Worm (Caenorhabditis elegans) whole organism, L3 larva: ENCODE measurements around the gene D2023.1.

Source experiments
- ama-1 ChIP-seq: fragments of 150-350 bp; optimal IDR thresholded peaks from 2 replicates; lab custom pipeline; 2018
- egl-27 ChIP-seq: sonication (generic microtip); optimal IDR thresholded peaks from 4 replicates; lab custom pipeline; 2017; ENCODE audit warnings: missing biosample characterization, missing genetic modification reagents, missing genetic modification characterization
- elt-3 ChIP-seq, 3 experiments: fragments of 150-350 bp in 1 of 3; sonication (generic microtip) in 2 of 3; optimal IDR thresholded peaks; 2 replicates in 2 of 3; 4 replicates in 1 of 3; lab custom pipeline; 2014 to 2017; ENCODE audit warnings: missing biosample characterization in 3 of 3, missing genetic modification characterization in 3 of 3
- fkh-10 ChIP-seq: sonication (generic microtip); optimal IDR thresholded peaks from 2 replicates; lab custom pipeline; 2017; ENCODE audit warnings: missing biosample characterization, missing genetic modification reagents, missing genetic modification characterization
- mdl-1 ChIP-seq: fragments of 150-350 bp; optimal IDR thresholded peaks from 2 replicates; lab custom pipeline; 2014; ENCODE audit warnings: missing biosample characterization, missing genetic modification characterization
- nfya-1 ChIP-seq: sonication (generic microtip); optimal IDR thresholded peaks from 2 replicates; lab custom pipeline; 2017; ENCODE audit warnings: missing genetic modification characterization, mild to moderate bottlenecking, missing compliant biosample characterization, antibody characterized with exemption, moderate library complexity; ENCODE audit not compliant: insufficient read depth
- nhr-12 ChIP-seq: fragments of 150-350 bp; optimal IDR thresholded peaks from 2 replicates; lab custom pipeline; 2014; ENCODE audit warnings: missing biosample characterization, missing genetic modification characterization
- nhr-23 ChIP-seq: fragments of 150-350 bp; optimal IDR thresholded peaks from 2 replicates; lab custom pipeline; 2014; ENCODE audit warnings: missing biosample characterization, missing genetic modification reagents, missing genetic modification characterization
- nhr-43 ChIP-seq: sonication (generic microtip); optimal IDR thresholded peaks from 2 replicates; lab custom pipeline; 2016; ENCODE audit warnings: mild to moderate bottlenecking, missing genetic modification characterization, missing compliant biosample characterization; ENCODE audit not compliant: poor library complexity, severe bottlenecking
- nhr-76 ChIP-seq: fragments of 150-350 bp; sonication (generic microtip); optimal IDR thresholded peaks from 5 replicates; lab custom pipeline; 2014; ENCODE audit warnings: missing biosample characterization, missing genetic modification characterization
- pha-4 ChIP-seq: fragments of 150-350 bp; optimal IDR thresholded peaks from 2 replicates; lab custom pipeline; 2014; ENCODE audit warnings: missing biosample characterization, missing genetic modification reagents, missing genetic modification characterization
- snpc-4 ChIP-seq: fragments of 150-350 bp; optimal IDR thresholded peaks from 2 replicates; lab custom pipeline; 2014; ENCODE audit warnings: missing biosample characterization, missing genetic modification characterization
- tbx-2 ChIP-seq: sonication (generic microtip); optimal IDR thresholded peaks from 2 replicates; lab custom pipeline; 2016; ENCODE audit warnings: mild to moderate bottlenecking, missing genetic modification characterization, missing compliant biosample characterization
- unc-39 ChIP-seq: sonication (generic microtip); optimal IDR thresholded peaks from 4 replicates; lab custom pipeline; 2017; ENCODE audit warnings: missing biosample characterization, missing genetic modification characterization

ce11 chrV:11798320-11798719, 9.0 kb downstream of the D2023.1 start:
- TF ChIP-seq elt-3 (tag; optimal IDR thresholded peaks at IDR 0.05; lab: Kevin White, UChicago) (no peak), ama-1 (no peak), nhr-76 (tag; lab: Kevin White, UChicago) (no peak), nhr-43 (no peak), nhr-23 (tag; lab: Kevin White, UChicago) (no peak), unc-39 (tag; lab: Kevin White, UChicago) (no peak), snpc-4 (tag; lab: Kevin White, UChicago) (no peak), fkh-10 (GFP tag; lab: Kevin White, UChicago) (no peak), nfya-1 (tag; lab: Kevin White, UChicago) (no peak), tbx-2 (no peak), nhr-12 (no peak), pha-4 (tag; lab: Kevin White, UChicago) (no peak), egl-27 (tag; lab: Kevin White, UChicago) (no peak), mdl-1 (tag; lab: Kevin White, UChicago) (no peak)
